Worm (Caenorhabditis elegans) whole organism, L1 larva: ENCODE data around the gene F54D5.9.

Source experiments
- nhr-11 ChIP-seq: fragments of 150-350 bp; optimal IDR thresholded peaks from 2 replicates; lab custom pipeline; 2014; ENCODE audit warnings: missing biosample characterization, missing genetic modification characterization
- nhr-237 ChIP-seq: fragments of 150-350 bp; optimal IDR thresholded peaks from 2 replicates; lab custom pipeline; 2014; ENCODE audit warnings: missing biosample characterization, missing genetic modification characterization
- tbx-2 ChIP-seq: sonication (generic microtip); optimal IDR thresholded peaks from 2 replicates; lab custom pipeline; 2016; ENCODE audit warnings: missing genetic modification characterization, missing compliant biosample characterization

DNA sequence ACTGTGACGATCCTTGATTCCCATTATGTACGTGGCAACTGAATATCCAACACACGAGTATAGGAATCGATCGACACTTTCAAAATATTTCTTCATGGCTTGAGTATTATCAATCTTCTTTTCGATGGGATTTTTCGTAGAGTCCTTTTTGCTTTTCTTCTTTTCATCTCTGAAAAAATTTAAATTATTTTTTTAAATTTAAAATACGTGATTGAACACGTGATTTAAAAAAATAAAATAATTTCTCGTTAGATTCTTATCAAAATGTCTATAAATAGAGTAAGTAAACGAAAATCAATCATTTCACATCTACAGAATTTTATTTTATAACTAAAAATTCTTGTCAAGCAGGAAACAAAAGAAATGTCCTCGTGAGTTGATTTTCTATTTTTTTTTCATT is 23.3 kb downstream of the F54D5.9 start, which contains the start of gene Y62F5A.10:
- TF ChIP-seq nhr-237 (tag; lab: Kevin White, UChicago) (no peak), tbx-2 (tag; lab: Kevin White, UChicago) (no peak), nhr-11 (no peak)
